Worm (Caenorhabditis elegans): ENCODE measurements around the gene gpa-13.

ce11 chrV:12704077-12704476, 50.7 kb downstream of the gpa-13 start, which contains the start of gene R11D1.1:
- TF ChIP-seq ztf-22 (GFP tag; optimal IDR thresholded peaks at IDR 0.05) (no peak), sdz-38 (tag; optimal IDR thresholded peaks at IDR 0.05) (no peak), ama-1 (optimal IDR thresholded peaks at IDR 0.05) (no peak), ama-1 (GFP tag; optimal IDR thresholded peaks at IDR 0.05) (no peak), F49E8.2 (tag; optimal IDR thresholded peaks at IDR 0.05; ENCODE audit: insufficient read depth) (no peak)
